Fruit fly (Drosophila melanogaster): Measurements from ENCODE around the gene Mst84Dc.

Gene Mst84Dc

DNA sequence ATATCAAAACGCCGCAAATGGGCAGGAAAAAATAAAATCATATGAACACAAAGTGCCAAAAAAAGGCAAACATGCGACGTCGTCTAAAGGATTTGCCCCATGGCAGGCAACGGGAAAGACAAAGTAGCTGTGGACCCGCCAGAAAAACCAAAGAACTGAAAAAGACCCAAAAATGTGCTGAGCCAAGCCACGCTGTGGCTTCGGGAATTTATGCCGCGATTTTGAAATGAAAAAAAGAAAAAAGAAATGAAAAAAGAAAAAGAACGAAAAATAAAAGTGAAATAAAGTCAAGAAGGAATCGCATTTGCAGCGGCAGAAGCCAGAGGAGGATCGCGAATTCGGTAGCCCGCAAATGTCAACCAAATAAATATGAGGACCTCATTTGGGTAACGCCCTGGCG, 41.9 kb downstream of the Mst84Dc start (continued):
- TF ChIP-seq fru (GFP tag; optimal IDR thresholded peaks at IDR 0.05): no peak
- no peak for TF ChIP-seq HLH106 (tag; optimal IDR thresholded peaks at IDR 0.05)
- no peak for TF ChIP-seq Myc (optimal IDR thresholded peaks at IDR 0.05)
- TF ChIP-seq CG32264 (GFP tag; optimal IDR thresholded peaks at IDR 0.05): no peak

DNA sequence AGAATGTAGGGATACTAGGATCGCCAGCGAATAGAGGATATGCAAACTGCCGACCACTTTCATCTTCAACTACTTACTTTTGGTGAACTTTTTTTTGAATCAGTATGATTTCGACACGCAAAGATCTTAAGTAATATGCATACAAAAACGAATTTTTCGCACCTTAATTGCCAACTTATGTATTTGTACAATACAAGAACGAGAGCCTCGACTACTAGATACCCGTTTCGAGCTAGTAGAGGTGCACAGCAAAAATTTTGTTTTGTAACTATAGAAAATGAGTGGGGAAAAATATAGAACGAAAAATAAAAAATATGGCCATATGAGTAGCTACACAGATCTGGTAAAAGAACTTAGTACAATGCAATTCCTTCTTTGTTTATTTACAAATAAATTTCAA, 47.4 kb downstream of the Mst84Dc start, which contains the start of gene CG10029:
TSS of gene CG10029 (minus strand) at position 101 of the 400 bp plus-strand sequence.
- TF ChIP-seq Jra (GFP tag; optimal IDR thresholded peaks at IDR 0.05) (no peak), ey (GFP tag; optimal IDR thresholded peaks at IDR 0.05) (no peak), br (GFP tag; optimal IDR thresholded peaks at IDR 0.05) (no peak), foxo (GFP tag; optimal IDR thresholded peaks at IDR 0.05) (no peak), jim (GFP tag; optimal IDR thresholded peaks at IDR 0.05) (no peak), rgr (GFP tag; optimal IDR thresholded peaks at IDR 0.05) (no peak), fru (GFP tag; optimal IDR thresholded peaks at IDR 0.05) (no peak), CG9705 (GFP tag; optimal IDR thresholded peaks at IDR 0.05) (no peak), Hr78 (GFP tag; optimal IDR thresholded peaks at IDR 0.05) (no peak), N (GFP tag; optimal IDR thresholded peaks at IDR 0.05) (no peak), psq (GFP tag; optimal IDR thresholded peaks at IDR 0.05) (no peak), brk (GFP tag; optimal IDR thresholded peaks at IDR 0.05) (no peak), GATAd (GFP tag; optimal IDR thresholded peaks at IDR 0.05) (no peak), sage (GFP tag; optimal IDR thresholded peaks at IDR 0.05) (no peak), tai (GFP tag; optimal IDR thresholded peaks at IDR 0.05) (no peak), Abd-B (GFP tag; optimal IDR thresholded peaks at IDR 0.05) (no peak)

All from whole organism, wandering third instar larva.